Fruit fly (Drosophila melanogaster) whole organism, pupa: ENCODE measurements around the gene ast.
A peak's percentile ranks its signal among the peaks of the same experiment; 100 is the strongest.

ENCODE experiments used
- CG10348 ChIP-seq: fragments of 200-800 bp; sonication (Bioruptor generic); IDR thresholded peaks from 2 replicates; pipeline ENCODE4 v1.3.6; 2022; ENCODE audit warnings: missing biosample characterization, missing genetic modification characterization
- CG12605 ChIP-seq: fragments of 200-800 bp; sonication (Bioruptor generic); IDR thresholded peaks from 2 replicates; pipeline ENCODE4 v1.3.6; 2022; ENCODE audit warnings: missing biosample characterization, missing genetic modification characterization
- CG13204 ChIP-seq: fragments of 200-800 bp; sonication (Bioruptor generic); optimal IDR thresholded peaks from 2 replicates; lab custom pipeline; 2018; ENCODE audit warnings: missing biosample characterization, mild to moderate bottlenecking, missing genetic modification characterization, moderate library complexity
- CG14655 ChIP-seq: fragments of 200-800 bp; sonication (Bioruptor generic); optimal IDR thresholded peaks from 3 replicates; lab custom pipeline; 2017; ENCODE audit warnings: mild to moderate bottlenecking, missing biosample characterization, missing genetic modification reagents, missing genetic modification characterization
- CG15710 ChIP-seq: fragments of 200-800 bp; sonication (Bioruptor generic); optimal IDR thresholded peaks from 2 replicates; lab custom pipeline; 2018; ENCODE audit warnings: missing biosample characterization, mild to moderate bottlenecking, missing genetic modification characterization, moderate library complexity
- CG17806 ChIP-seq: fragments of 200-800 bp; sonication (Bioruptor generic); optimal IDR thresholded peaks from 2 replicates; lab custom pipeline; 2018; ENCODE audit warnings: missing biosample characterization, mild to moderate bottlenecking, missing genetic modification characterization, moderate library complexity
- CG32121 ChIP-seq: fragments of 200-800 bp; sonication (Bioruptor generic); IDR thresholded peaks from 2 replicates; pipeline ENCODE4 v1.3.6; 2022; ENCODE audit warnings: missing biosample characterization, missing genetic modification characterization
- CG34367 ChIP-seq: fragments of 200-800 bp; sonication (Bioruptor generic); optimal IDR thresholded peaks from 2 replicates; lab custom pipeline; 2018; ENCODE audit warnings: missing biosample characterization, mild to moderate bottlenecking, missing genetic modification characterization
- CG4496 ChIP-seq: fragments of 200-800 bp; sonication (Bioruptor generic); IDR thresholded peaks from 3 replicates; pipeline ENCODE4 v1.3.6; 2022; ENCODE audit warnings: missing biosample characterization, missing genetic modification characterization
- CG8159 ChIP-seq: fragments of 200-800 bp; sonication (Bioruptor generic); optimal IDR thresholded peaks from 3 replicates; lab custom pipeline; 2018; ENCODE audit warnings: missing biosample characterization, mild to moderate bottlenecking, missing genetic modification characterization, moderate library complexity
- CG8301 ChIP-seq: fragments of 200-800 bp; sonication (Bioruptor generic); optimal IDR thresholded peaks from 2 replicates; lab custom pipeline; 2018; ENCODE audit warnings: missing biosample characterization, mild to moderate bottlenecking, missing genetic modification characterization
- CG9948 ChIP-seq: fragments of 200-800 bp; sonication (Bioruptor generic); optimal IDR thresholded peaks from 2 replicates; lab custom pipeline; 2018; ENCODE audit warnings: missing biosample characterization, mild to moderate bottlenecking, missing genetic modification characterization, moderate library complexity
- D1 ChIP-seq: fragments of 200-800 bp; sonication (Bioruptor generic); optimal IDR thresholded peaks from 2 replicates; lab custom pipeline; 2018; ENCODE audit warnings: missing biosample characterization, mild to moderate bottlenecking, missing genetic modification characterization, moderate library complexity
- EcR ChIP-seq: fragments of 200-800 bp; sonication (Bioruptor generic); optimal IDR thresholded peaks from 3 replicates; lab custom pipeline; 2019; ENCODE audit warnings: missing biosample characterization, missing genetic modification characterization, mild to moderate bottlenecking, moderate library complexity, missing genetic modification reagents
- Ets98B ChIP-seq: fragments of 200-800 bp; sonication (Bioruptor generic); IDR thresholded peaks from 2 replicates; pipeline ENCODE4 v1.3.6; 2022; ENCODE audit warnings: missing biosample characterization, missing genetic modification characterization
- Pif1A ChIP-seq: fragments of 200-800 bp; sonication (Bioruptor generic); optimal IDR thresholded peaks from 3 replicates; lab custom pipeline; 2016; ENCODE audit warnings: missing biosample characterization, missing genetic modification characterization
- Pif1B ChIP-seq: fragments of 200-800 bp; sonication (Bioruptor generic); optimal IDR thresholded peaks from 3 replicates; lab custom pipeline; 2016; ENCODE audit warnings: missing biosample characterization, missing genetic modification characterization
- Snoo ChIP-seq: fragments of 200-800 bp; sonication (Bioruptor generic); optimal IDR thresholded peaks from 3 replicates; lab custom pipeline; 2017; ENCODE audit warnings: missing biosample characterization, mild to moderate bottlenecking, missing genetic modification characterization, inconsistent platforms
- fd96Ca ChIP-seq: fragments of 200-800 bp; sonication (Bioruptor generic); IDR thresholded peaks from 3 replicates; pipeline ENCODE4 v1.3.6; 2022; ENCODE audit warnings: missing biosample characterization, missing genetic modification characterization
- gl ChIP-seq: fragments of 200-800 bp; sonication (Bioruptor generic); optimal IDR thresholded peaks from 2 replicates; lab custom pipeline; 2018; ENCODE audit warnings: missing biosample characterization, mild to moderate bottlenecking, missing genetic modification characterization
- rn ChIP-seq: fragments of 200-800 bp; sonication (Bioruptor generic); IDR thresholded peaks from 2 replicates; pipeline ENCODE4 v1.3.6; 2022; ENCODE audit warnings: missing biosample characterization, missing genetic modification characterization

The ast gene

DNA sequence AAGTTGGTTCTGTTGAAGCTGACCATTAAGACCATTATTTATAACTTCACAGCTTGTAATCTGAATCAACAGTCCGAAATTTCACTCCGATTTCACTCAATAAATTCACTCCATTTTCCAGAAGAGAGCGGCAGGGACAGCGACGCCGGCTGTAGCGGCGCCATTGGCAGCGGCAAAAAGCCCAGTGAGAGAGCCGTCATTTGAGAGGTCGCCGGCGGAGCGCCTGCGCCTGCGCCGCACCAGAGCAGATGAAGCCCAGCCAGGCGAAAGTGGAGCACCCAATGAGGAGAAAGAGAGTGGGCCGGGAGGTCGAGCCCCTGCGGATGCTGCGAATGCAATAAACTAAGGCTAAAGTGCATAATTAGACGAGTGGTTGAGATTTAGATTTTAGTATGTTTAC, 4.9 kb downstream of the ast start:
- TF ChIP-seq CG14655 (GFP tag; lab: Kevin White, UChicago), result no peak
- peak; percentile 14 for TF ChIP-seq CG13204 (GFP tag; lab: Kevin White, UChicago)

DNA sequence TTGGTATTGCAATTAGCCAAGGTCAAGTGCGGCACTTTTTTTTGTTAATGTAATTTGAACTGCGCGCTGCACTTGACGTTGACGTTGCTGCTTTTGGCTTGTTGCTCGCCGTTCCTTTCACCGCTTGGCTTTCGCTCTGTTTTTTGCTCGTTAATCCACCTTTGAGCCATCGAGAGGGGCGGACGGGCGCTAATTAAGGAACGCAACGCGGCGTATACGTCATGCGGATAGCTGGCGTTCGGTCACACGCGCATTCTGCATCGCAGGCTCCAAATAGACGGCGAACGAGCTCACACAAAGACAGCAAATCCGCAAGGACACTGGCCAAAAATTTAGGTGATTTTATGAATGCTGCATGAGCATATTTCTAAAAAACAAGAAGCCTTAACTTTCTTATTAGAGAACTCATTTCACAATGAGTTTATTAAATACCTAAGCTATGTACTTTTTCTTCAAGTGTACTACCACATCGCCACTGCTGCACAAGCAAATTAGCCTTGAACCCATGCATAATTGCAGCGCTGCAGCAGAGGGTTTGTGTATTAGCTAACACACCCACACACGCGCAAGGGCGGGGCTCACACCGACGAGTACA, 8.7 kb downstream of the ast start:
- TF ChIP-seq EcR (GFP tag; lab: Kevin White, UChicago) (no peak), CG34367 (no peak), fd96Ca (GFP tag; lab: Robert Waterston, UW) (peak; percentile 60; the same call in 2 of the 3 replicates), CG32121 (no peak), Ets98B (GFP tag; lab: Robert Waterston, UW) (peak; percentile 52), Pif1B (GFP tag; lab: Kevin White, UChicago) (no peak), rn (GFP tag; lab: Robert Waterston, UW) (no peak), D1 (no peak), Snoo (tag; lab: Kevin White, UChicago) (no peak), CG4496 (peak; percentile 54; the same call in 2 of the 3 replicates), CG15710 (peak; percentile 20), CG14655 (GFP tag; lab: Kevin White, UChicago) (no peak), CG17806 (tag; lab: Kevin White, UChicago) (peak; percentile 23), CG8159 (tag; lab: Kevin White, UChicago) (peak; percentile 30), gl (no peak), CG12605 (GFP tag; lab: Robert Waterston, UW) (0 out of 2 replicates have a peak, but pooled peaks have one; percentile 27), CG10348 (GFP tag; lab: Robert Waterston, UW) (no peak), CG13204 (GFP tag; lab: Kevin White, UChicago) (no peak), CG8301 (tag; lab: Kevin White, UChicago) (no peak), CG9948 (tag; lab: Kevin White, UChicago) (peak; percentile 14), Pif1A (GFP tag; lab: Kevin White, UChicago) (no peak)

DNA sequence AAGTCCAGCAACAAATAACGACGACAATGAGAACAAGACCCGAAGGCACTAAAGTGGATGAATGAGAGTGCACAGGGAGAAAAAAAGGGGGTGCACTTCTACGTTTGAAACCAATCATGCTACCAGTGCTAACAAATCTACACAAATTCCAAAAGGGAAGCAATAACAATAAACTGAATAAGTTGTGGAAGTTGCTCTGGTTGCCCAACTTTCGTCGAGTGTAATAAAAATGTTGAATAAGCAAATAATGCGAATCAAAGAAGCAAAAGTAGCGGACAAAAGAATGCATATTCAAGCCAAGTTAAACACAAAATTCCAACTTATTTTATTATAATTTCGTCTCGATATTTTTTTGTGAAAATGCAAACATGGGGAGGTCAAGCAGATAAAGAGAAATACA, 13.9 kb downstream of the ast start:
- TF ChIP-seq CG8301 (tag; lab: Kevin White, UChicago) (no peak), fd96Ca (GFP tag; lab: Robert Waterston, UW) (0 out of 3 replicates have a peak, but pooled peaks have one; percentile 26)

DNA sequence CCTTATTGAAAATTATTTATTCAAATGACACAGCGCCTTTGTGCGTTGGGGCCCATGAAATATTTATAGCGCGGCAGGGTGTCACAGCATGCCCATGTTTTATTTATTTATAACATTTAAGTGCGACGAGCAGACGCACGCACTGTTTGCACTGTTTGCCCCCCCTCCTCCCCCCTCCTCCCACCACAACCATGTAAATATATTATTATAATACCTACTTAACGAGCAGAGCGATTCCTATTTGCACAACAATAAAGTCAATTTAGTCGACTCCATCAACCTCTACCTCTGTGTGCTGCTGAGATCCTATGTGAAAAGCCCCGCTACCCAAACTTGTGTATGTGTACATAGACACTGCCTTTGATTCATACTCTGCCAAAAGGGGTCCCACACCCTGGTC, 17.0 kb downstream of the ast start:
- TF ChIP-seq CG10348 (GFP tag; lab: Robert Waterston, UW), result no peak
- peak; percentile 0 for TF ChIP-seq gl
- no peak for TF ChIP-seq CG4496
- TF ChIP-seq CG14655 (GFP tag; lab: Kevin White, UChicago), result no peak
- TF ChIP-seq EcR (GFP tag; lab: Kevin White, UChicago), result peak; percentile 42
- TF ChIP-seq CG32121, result 0 out of 2 replicates have a peak, but pooled peaks have one; percentile 37
- no peak for TF ChIP-seq D1
- TF ChIP-seq CG15710, result no peak
- TF ChIP-seq CG12605 (GFP tag; lab: Robert Waterston, UW), result no peak
- no peak for TF ChIP-seq Pif1A (GFP tag; lab: Kevin White, UChicago)
- no peak for TF ChIP-seq CG8301 (tag; lab: Kevin White, UChicago)
- TF ChIP-seq CG17806 (tag; lab: Kevin White, UChicago), result no peak
- no peak for TF ChIP-seq CG9948 (tag; lab: Kevin White, UChicago)
- no peak for TF ChIP-seq CG13204 (GFP tag; lab: Kevin White, UChicago)
- TF ChIP-seq fd96Ca (GFP tag; lab: Robert Waterston, UW), result 0 out of 3 replicates have a peak, but pooled peaks have one; percentile 38
- TF ChIP-seq, all 21 proteins: peak for 4

DNA sequence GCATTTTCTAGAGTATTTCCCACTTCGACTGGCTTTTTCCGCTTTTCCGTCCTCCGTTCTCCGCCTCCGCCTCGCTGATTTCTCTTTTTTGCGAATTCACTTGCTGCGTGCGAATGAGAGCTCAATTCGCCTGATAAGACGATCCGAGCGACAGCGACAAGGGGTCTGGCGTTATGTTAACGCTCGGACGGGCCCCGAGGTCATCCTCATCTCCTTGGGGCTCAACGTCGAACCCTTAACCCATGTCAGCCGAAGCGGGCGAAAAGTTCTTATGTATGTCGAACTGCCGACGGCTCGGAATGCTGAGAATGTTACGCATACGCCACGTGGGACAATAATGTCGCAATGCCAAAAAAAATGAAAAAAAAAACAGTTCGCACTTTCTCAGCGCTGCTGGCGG, 17.7 kb downstream of the ast start:
- TF ChIP-seq CG8301 (tag; lab: Kevin White, UChicago) (no peak), CG15710 (no peak), EcR (GFP tag; lab: Kevin White, UChicago) (no peak), CG4496 (no peak), Pif1B (GFP tag; lab: Kevin White, UChicago) (no peak)

DNA sequence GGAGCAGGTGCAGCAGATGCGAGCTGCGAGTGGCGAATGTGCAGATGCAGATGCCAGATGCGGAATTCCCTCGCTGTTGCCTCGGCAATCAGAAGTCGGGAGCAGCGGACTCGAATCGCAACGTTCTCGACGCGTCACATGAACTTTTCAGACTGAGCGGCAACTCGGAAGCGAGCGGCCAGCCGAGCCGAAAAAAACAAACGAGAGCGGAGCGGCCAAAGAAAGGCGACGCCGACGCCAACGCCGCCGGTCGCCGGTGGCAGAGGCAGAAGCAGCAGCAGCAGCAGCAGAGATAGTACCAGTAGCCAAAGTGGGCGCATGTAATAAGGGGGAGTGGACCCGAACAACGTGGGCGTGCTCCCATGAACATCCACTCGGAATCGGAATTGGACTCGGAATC, 24.6 kb downstream of the ast start, which contains the start of gene CG4629:
CG4629 (minus strand) TSS at position 156 of the 400 bp plus-strand sequence.
- TF ChIP-seq gl (no peak), CG15710 (no peak), Ets98B (GFP tag; lab: Robert Waterston, UW) (peak; percentile 44), CG9948 (tag; lab: Kevin White, UChicago) (no peak), CG13204 (GFP tag; lab: Kevin White, UChicago) (peak; percentile 96), D1 (no peak), CG12605 (GFP tag; lab: Robert Waterston, UW) (peak; percentile 28; the same call in 1 of the 2 replicates), CG8301 (tag; lab: Kevin White, UChicago) (no peak), EcR (GFP tag; lab: Kevin White, UChicago) (peak; percentile 28), fd96Ca (GFP tag; lab: Robert Waterston, UW) (0 out of 3 replicates have a peak, but pooled peaks have one; percentile 9), Snoo (tag; lab: Kevin White, UChicago) (no peak), CG4496 (peak; percentile 33; the same call in 1 of the 3 replicates)
- TF ChIP-seq, all 21 proteins: peak for 6
